Fruit fly (Drosophila melanogaster) whole organism, embryonic: ENCODE data around the gene Mst85C.
A peak's percentile ranks its signal among the peaks of the same experiment; 100 is the strongest.

Experiments
- Atf-2 ChIP-seq: fragments of 200-800 bp; sonication (Bioruptor generic); optimal IDR thresholded peaks from 2 replicates; lab custom pipeline; 2016; ENCODE audit warnings: missing biosample characterization, missing genetic modification characterization
- Atf3 ChIP-seq: fragments of 200-800 bp; sonication (Bioruptor generic); optimal IDR thresholded peaks from 3 replicates; lab custom pipeline; 2016; ENCODE audit warnings: missing biosample characterization, missing genetic modification characterization
- CG11247 ChIP-seq: fragments of 200-800 bp; sonication (Bioruptor generic); IDR thresholded peaks from 2 replicates; pipeline ENCODE4 v1.3.6; 2022; ENCODE audit warnings: missing biosample characterization, missing genetic modification characterization
- CG12299 ChIP-seq: fragments of 200-800 bp; sonication (Bioruptor generic); optimal IDR thresholded peaks from 2 replicates; lab custom pipeline; 2018; ENCODE audit warnings: missing biosample characterization, mild to moderate bottlenecking, missing genetic modification characterization
- CG13775 ChIP-seq: fragments of 200-800 bp; sonication (Bioruptor generic); optimal IDR thresholded peaks from 3 replicates; lab custom pipeline; 2017; ENCODE audit warnings: missing biosample characterization, mild to moderate bottlenecking, missing genetic modification characterization
- CG14667 ChIP-seq: fragments of 200-800 bp; sonication (Bioruptor generic); IDR thresholded peaks from 2 replicates; pipeline ENCODE4 v1.3.6; 2022; ENCODE audit warnings: missing biosample characterization, missing genetic modification characterization
- CG15479 ChIP-seq: fragments of 200-800 bp; sonication (Bioruptor generic); optimal IDR thresholded peaks from 3 replicates; lab custom pipeline; 2019; ENCODE audit warnings: missing biosample characterization, mild to moderate bottlenecking, missing genetic modification characterization, moderate library complexity
- CG15601 ChIP-seq: fragments of 200-800 bp; sonication (Bioruptor generic); optimal IDR thresholded peaks from 3 replicates; lab custom pipeline; 2019; ENCODE audit warnings: missing biosample characterization, mild to moderate bottlenecking, missing genetic modification characterization, moderate library complexity
- CG16813 ChIP-seq: fragments of 200-800 bp; sonication (Bioruptor generic); IDR thresholded peaks from 3 replicates; pipeline ENCODE4 v1.3.6; 2022; ENCODE audit warnings: missing biosample characterization, missing genetic modification characterization; ENCODE audit not compliant: partially characterized antibody
- CG16863 ChIP-seq: fragments of 200-800 bp; sonication (Bioruptor generic); optimal IDR thresholded peaks from 3 replicates; lab custom pipeline; 2016; ENCODE audit warnings: missing biosample characterization, missing genetic modification characterization
- CG17829 ChIP-seq: fragments of 200-800 bp; optimal IDR thresholded peaks from 2 replicates; lab custom pipeline; 2019; ENCODE audit warnings: missing biosample characterization, mild to moderate bottlenecking, missing genetic modification characterization, moderate library complexity
- CG17912 ChIP-seq: fragments of 200-800 bp; sonication (Bioruptor generic); optimal IDR thresholded peaks from 2 replicates; lab custom pipeline; 2018; ENCODE audit warnings: missing biosample characterization, mild to moderate bottlenecking, missing genetic modification characterization
- CG18599 ChIP-seq: fragments of 200-800 bp; sonication (Bioruptor generic); optimal IDR thresholded peaks from 3 replicates; lab custom pipeline; 2017; ENCODE audit warnings: missing biosample characterization, missing genetic modification characterization, mild to moderate bottlenecking, moderate library complexity, missing genetic modification reagents
- CG18619 ChIP-seq: fragments of 200-800 bp; sonication (Bioruptor generic); optimal IDR thresholded peaks from 3 replicates; lab custom pipeline; 2017; ENCODE audit warnings: missing biosample characterization, mild to moderate bottlenecking, missing genetic modification characterization
- CG33557 ChIP-seq: fragments of 200-800 bp; sonication (Bioruptor generic); optimal IDR thresholded peaks from 2 replicates; lab custom pipeline; 2019; ENCODE audit warnings: missing biosample characterization, mild to moderate bottlenecking, missing genetic modification characterization, moderate library complexity
- CG43689 ChIP-seq: fragments of 200-800 bp; sonication (Bioruptor generic); IDR thresholded peaks from 2 replicates; pipeline ENCODE4 v1.3.6; 2022; ENCODE audit warnings: missing biosample characterization, missing genetic modification characterization
- CG5245 ChIP-seq: fragments of 200-800 bp; sonication (Bioruptor generic); optimal IDR thresholded peaks from 3 replicates; lab custom pipeline; 2016; ENCODE audit warnings: missing biosample characterization, missing genetic modification characterization
- CG6854 ChIP-seq: fragments of 200-800 bp; sonication (Bioruptor generic); optimal IDR thresholded peaks from 3 replicates; lab custom pipeline; 2017; ENCODE audit warnings: missing biosample characterization, mild to moderate bottlenecking, missing genetic modification characterization
- CG7786 ChIP-seq: fragments of 200-800 bp; sonication (Bioruptor generic); optimal IDR thresholded peaks from 2 replicates; lab custom pipeline; 2016; ENCODE audit warnings: missing biosample characterization, missing genetic modification characterization
- CG7963 ChIP-seq: fragments of 200-800 bp; sonication (Bioruptor generic); IDR thresholded peaks from 3 replicates; pipeline ENCODE4 v1.3.6; 2022; ENCODE audit warnings: missing biosample characterization, missing genetic modification characterization; ENCODE audit not compliant: partially characterized antibody
- CG9727 ChIP-seq: fragments of 200-800 bp; sonication (Bioruptor generic); optimal IDR thresholded peaks from 3 replicates; lab custom pipeline; 2017; ENCODE audit warnings: missing biosample characterization, mild to moderate bottlenecking, missing genetic modification characterization
- Hmx ChIP-seq: fragments of 200-800 bp; sonication (Bioruptor generic); optimal IDR thresholded peaks from 2 replicates; lab custom pipeline; 2016; ENCODE audit warnings: missing biosample characterization, missing genetic modification characterization
- Max ChIP-seq: fragments of 200-800 bp; sonication (Bioruptor generic); optimal IDR thresholded peaks from 2 replicates; lab custom pipeline; 2016; ENCODE audit warnings: missing biosample characterization, mild to moderate bottlenecking, missing genetic modification characterization
- PHDP ChIP-seq: fragments of 200-800 bp; sonication (Bioruptor generic); optimal IDR thresholded peaks from 3 replicates; lab custom pipeline; 2018; ENCODE audit warnings: missing biosample characterization, mild to moderate bottlenecking, missing genetic modification characterization, moderate library complexity
- Sin3A ChIP-seq: fragments of >200 bp; optimal IDR thresholded peaks from 2 replicates; lab custom pipeline; 2018
- Stat92E ChIP-seq, 3 experiments: fragments of >200 bp in 2 of 3; fragments of 200-800 bp in 1 of 3; sonication (Bioruptor generic) in 1 of 3; optimal IDR thresholded peaks; 2 replicates each; lab custom pipeline; 2017 to 2019; ENCODE audit warnings: missing biosample characterization in 3 of 3, missing genetic modification characterization in 3 of 3, mild to moderate bottlenecking in 1 of 3, moderate library complexity in 1 of 3
- Tbp ChIP-seq: fragments of >200 bp; optimal IDR thresholded peaks from 2 replicates; lab custom pipeline; 2018; ENCODE audit warnings: missing biosample characterization, missing genetic modification characterization
- cas ChIP-seq: fragments of 200-800 bp; sonication (Bioruptor generic); IDR thresholded peaks from 2 replicates; pipeline ENCODE4 v1.3.6; 2022; ENCODE audit warnings: missing biosample characterization, missing genetic modification characterization
- corto ChIP-seq: fragments of 200-800 bp; sonication (Bioruptor generic); optimal IDR thresholded peaks from 2 replicates; lab custom pipeline; 2016; ENCODE audit warnings: missing biosample characterization, mild to moderate bottlenecking, missing genetic modification characterization, moderate library complexity
- disco-r ChIP-seq: fragments of 200-800 bp; sonication (Bioruptor generic); optimal IDR thresholded peaks from 2 replicates; lab custom pipeline; 2016; ENCODE audit warnings: missing biosample characterization, missing genetic modification characterization
- dm ChIP-seq: fragments of 200-800 bp; sonication (Bioruptor generic); optimal IDR thresholded peaks from 3 replicates; lab custom pipeline; 2016; ENCODE audit warnings: missing biosample characterization, missing genetic modification characterization
- dmrt99B ChIP-seq: fragments of 200-800 bp; sonication (Bioruptor generic); optimal IDR thresholded peaks from 2 replicates; lab custom pipeline; 2018; ENCODE audit warnings: missing biosample characterization, mild to moderate bottlenecking, missing genetic modification characterization, moderate library complexity
- en ChIP-seq: fragments of 200-800 bp; sonication (Bioruptor generic); optimal IDR thresholded peaks from 2 replicates; lab custom pipeline; 2016; ENCODE audit warnings: missing biosample characterization, missing genetic modification characterization
- hbn ChIP-seq: fragments of 200-800 bp; sonication (Bioruptor generic); IDR thresholded peaks from 2 replicates; pipeline ENCODE4 v1.3.6; 2022; ENCODE audit warnings: missing biosample characterization, missing genetic modification characterization; ENCODE audit not compliant: partially characterized antibody
- hth ChIP-seq: fragments of >200 bp; optimal IDR thresholded peaks from 2 replicates; lab custom pipeline; 2017; ENCODE audit warnings: inconsistent platforms
- ind ChIP-seq: fragments of 200-800 bp; sonication (Bioruptor generic); optimal IDR thresholded peaks from 3 replicates; lab custom pipeline; 2016; ENCODE audit warnings: missing biosample characterization, missing genetic modification characterization
- jing ChIP-seq: fragments of 200-800 bp; sonication (Bioruptor generic); optimal IDR thresholded peaks from 2 replicates; lab custom pipeline; 2018; ENCODE audit warnings: missing biosample characterization, mild to moderate bottlenecking, missing genetic modification characterization
- lbe ChIP-seq: fragments of 200-800 bp; sonication (Bioruptor generic); optimal IDR thresholded peaks from 2 replicates; lab custom pipeline; 2016; ENCODE audit warnings: missing biosample characterization, mild to moderate bottlenecking, missing genetic modification characterization
- lmd ChIP-seq: fragments of 200-800 bp; sonication (Bioruptor generic); IDR thresholded peaks from 2 replicates; pipeline ENCODE4 v1.3.6; 2022; ENCODE audit warnings: missing biosample characterization, missing genetic modification characterization
- oc ChIP-seq: fragments of 200-800 bp; sonication (Bioruptor generic); optimal IDR thresholded peaks from 2 replicates; lab custom pipeline; 2018; ENCODE audit warnings: missing biosample characterization, mild to moderate bottlenecking, missing genetic modification characterization, moderate library complexity
- pb ChIP-seq: fragments of 200-800 bp; sonication (Bioruptor generic); optimal IDR thresholded peaks from 3 replicates; lab custom pipeline; 2016; ENCODE audit warnings: missing biosample characterization, missing genetic modification characterization
- pnt ChIP-seq: fragments of 200-800 bp; sonication (Bioruptor generic); optimal IDR thresholded peaks from 3 replicates; lab custom pipeline; 2016; ENCODE audit warnings: missing biosample characterization, missing genetic modification characterization
- row ChIP-seq: fragments of 200-800 bp; sonication (Bioruptor generic); IDR thresholded peaks from 3 replicates; pipeline ENCODE4 v1.3.6; 2022; ENCODE audit warnings: missing biosample characterization, missing genetic modification characterization
- sens ChIP-seq: fragments of 200-800 bp; sonication (Bioruptor generic); peaks from one replicate; lab custom pipeline; 2016; ENCODE audit warnings: missing biosample characterization, missing genetic modification characterization
- slou ChIP-seq: fragments of 200-800 bp; sonication (Bioruptor generic); optimal IDR thresholded peaks from 3 replicates; lab custom pipeline; 2016; ENCODE audit warnings: missing biosample characterization, missing genetic modification characterization
- so ChIP-seq: fragments of 200-800 bp; sonication (Bioruptor generic); IDR thresholded peaks from 3 replicates; pipeline ENCODE4 v1.3.6; 2022; ENCODE audit warnings: missing biosample characterization, missing genetic modification characterization
- sr ChIP-seq: fragments of 200-800 bp; sonication (Bioruptor generic); IDR thresholded peaks from 3 replicates; pipeline ENCODE4 v1.3.6; 2022; ENCODE audit warnings: missing biosample characterization, missing genetic modification characterization
- ttk ChIP-seq: fragments of 200-800 bp; sonication (Bioruptor generic); IDR thresholded peaks from 2 replicates; pipeline ENCODE4 v2.1.2; 2022; ENCODE audit warnings: missing biosample characterization, missing genetic modification characterization
- tx ChIP-seq: fragments of 200-800 bp; sonication (Bioruptor generic); optimal IDR thresholded peaks from 2 replicates; lab custom pipeline; 2016; ENCODE audit warnings: missing biosample characterization, missing genetic modification characterization
- zen ChIP-seq: fragments of 200-800 bp; sonication (Bioruptor generic); optimal IDR thresholded peaks from 3 replicates; lab custom pipeline; 2018; ENCODE audit warnings: missing biosample characterization, mild to moderate bottlenecking, missing genetic modification characterization, moderate library complexity
- zfh2 ChIP-seq: fragments of 200-800 bp; sonication (Bioruptor generic); optimal IDR thresholded peaks from 2 replicates; lab custom pipeline; 2016; ENCODE audit warnings: missing biosample characterization, missing genetic modification characterization

Gene Mst85C

DNA sequence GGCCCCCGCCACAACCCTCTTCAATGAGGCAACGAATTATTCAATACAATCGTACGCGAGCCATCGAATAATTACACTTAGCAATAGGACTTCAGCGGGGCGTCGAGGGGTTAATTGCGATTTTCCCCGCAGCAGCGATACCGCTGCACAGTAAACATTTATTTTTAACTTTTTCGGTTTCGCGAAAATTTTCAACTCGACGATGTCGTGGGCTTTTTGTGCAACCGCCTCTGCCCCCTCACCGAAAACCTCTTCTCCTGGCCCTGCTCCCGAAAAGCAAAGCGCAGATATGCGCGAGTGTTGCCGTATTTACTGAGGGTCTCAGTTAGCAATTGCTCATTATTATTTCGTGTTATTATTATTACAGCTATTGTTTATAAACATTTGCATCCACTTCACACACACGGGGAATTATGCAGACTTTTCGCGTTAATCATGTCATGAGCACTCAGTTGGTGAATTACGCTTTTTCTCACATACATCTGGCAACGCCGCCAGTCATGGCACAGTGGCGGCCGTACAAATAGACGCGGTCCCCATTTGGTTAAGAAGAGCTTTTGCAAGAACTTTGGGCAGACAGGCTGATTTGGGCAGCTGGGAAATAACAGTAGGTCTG is 34.6 kb upstream of the Mst85C start (continued):
- TF ChIP-seq CG18599 (GFP tag; lab: Kevin White, UChicago): no peak
- TF ChIP-seq tx: peak; percentile 40
- TF ChIP-seq Max (GFP tag; lab: Kevin White, UChicago): peak; percentile 44
- TF ChIP-seq corto: peak; percentile 45
- no peak for TF ChIP-seq ttk (GFP tag; lab: Robert Waterston, UW)
- no peak for TF ChIP-seq Tbp (GFP tag; lab: Kevin White, UChicago)
- TF ChIP-seq CG16813 (GFP tag; lab: Robert Waterston, UW): no peak
- no peak for TF ChIP-seq CG17912 (GFP tag; lab: Kevin White, UChicago)
- peak; percentile 6 for TF ChIP-seq CG15479 (GFP tag; lab: Kevin White, UChicago)
- TF ChIP-seq zen (tag; lab: Kevin White, UChicago): no peak
- TF ChIP-seq Atf-2 (GFP tag; lab: Kevin White, UChicago): peak; percentile 22
- no peak for TF ChIP-seq slou
- no peak for TF ChIP-seq ind (GFP tag; lab: Kevin White, UChicago)
- TF ChIP-seq row (GFP tag; lab: Robert Waterston, UW): peak; percentile 56
- TF ChIP-seq CG16863 (GFP tag; lab: Kevin White, UChicago): peak; percentile 38
- TF ChIP-seq Atf3: peak; percentile 27
- TF ChIP-seq CG13775 (GFP tag; lab: Kevin White, UChicago): peak; percentile 39
- TF ChIP-seq pnt (GFP tag; lab: Kevin White, UChicago): peak; percentile 45
- TF ChIP-seq CG5245 (GFP tag; lab: Kevin White, UChicago): peak; percentile 32
- no peak for TF ChIP-seq CG6854 (GFP tag; lab: Kevin White, UChicago)
- TF ChIP-seq CG18619: peak; percentile 46
- no peak for TF ChIP-seq CG33557 (GFP tag; lab: Kevin White, UChicago)
- no peak for TF ChIP-seq hbn (GFP tag; lab: Robert Waterston, UW)
- peak; percentile 55 for TF ChIP-seq zfh2 (GFP tag; lab: Kevin White, UChicago)
- peak; percentile 45 for TF ChIP-seq en (GFP tag; lab: Kevin White, UChicago)
- peak; percentile 93 for TF ChIP-seq sens (GFP tag; lab: Kevin White, UChicago)
- peak; percentile 65 for TF ChIP-seq CG7786 (GFP tag; lab: Kevin White, UChicago)
- TF ChIP-seq Stat92E (GFP tag; optimal IDR thresholded peaks at IDR 0.05; lab: Kevin White, UChicago): no peak
- TF ChIP-seq dmrt99B (tag; lab: Kevin White, UChicago): no peak
- no peak; the same call in 1 of the 2 replicates for TF ChIP-seq lmd (GFP tag; lab: Robert Waterston, UW)
- no peak for TF ChIP-seq hth (lab: Kevin White, UChicago)
- TF ChIP-seq oc (tag; lab: Kevin White, UChicago): no peak
- no peak for TF ChIP-seq cas (GFP tag; lab: Robert Waterston, UW)
- peak; percentile 30 for TF ChIP-seq CG17829
- no peak for TF ChIP-seq CG7963 (GFP tag; lab: Robert Waterston, UW)
- TF ChIP-seq PHDP (tag; lab: Kevin White, UChicago): peak; percentile 8
- TF ChIP-seq dm (GFP tag; lab: Kevin White, UChicago): peak; percentile 50
- TF ChIP-seq jing (GFP tag; lab: Kevin White, UChicago): no peak
- 0 out of 3 replicates have a peak, but pooled peaks have one; percentile 53 for TF ChIP-seq sr (GFP tag; lab: Robert Waterston, UW)
- peak; percentile 26 for TF ChIP-seq CG9727 (GFP tag; lab: Kevin White, UChicago)
- 0 out of 2 replicates have a peak, but pooled peaks have one; percentile 35 for TF ChIP-seq CG11247 (GFP tag; lab: Robert Waterston, UW)
- peak; percentile 73 for TF ChIP-seq lbe (GFP tag; lab: Kevin White, UChicago)
- peak; percentile 28 for TF ChIP-seq CG15601 (tag; lab: Kevin White, UChicago)
- peak; percentile 40; the same call in 1 of the 3 replicates for TF ChIP-seq so (GFP tag; lab: Robert Waterston, UW)
- TF ChIP-seq pb: peak; percentile 63
- peak; percentile 38 for TF ChIP-seq Sin3A (lab: Kevin White, UChicago)
- TF ChIP-seq CG12299 (tag; lab: Kevin White, UChicago): no peak
- TF ChIP-seq CG43689: no peak
- no peak for TF ChIP-seq CG14667 (GFP tag; lab: Robert Waterston, UW)
- TF ChIP-seq disco-r: peak; percentile 45
- no peak for TF ChIP-seq Hmx (GFP tag; lab: Kevin White, UChicago)
